Worm (Caenorhabditis elegans) whole organism, early embryonic: ENCODE measurements around the gene his-70.

ENCODE experiments used
- B0310.2 ChIP-seq: sonication (generic microtip); optimal IDR thresholded peaks from 2 replicates; lab custom pipeline; 2016; ENCODE audit warnings: mild to moderate bottlenecking, missing genetic modification characterization, missing compliant biosample characterization
- F13C5.2 ChIP-seq: sonication (generic microtip); optimal IDR thresholded peaks from 2 replicates; lab custom pipeline; 2017; ENCODE audit warnings: mild to moderate bottlenecking, missing genetic modification characterization, inconsistent platforms, missing compliant biosample characterization
- aly-1 ChIP-seq: sonication (generic microtip); optimal IDR thresholded peaks from 2 replicates; lab custom pipeline; 2016; ENCODE audit warnings: missing genetic modification characterization, missing compliant biosample characterization
- ama-1 ChIP-seq: fragments of 150-350 bp; optimal IDR thresholded peaks from 2 replicates; lab custom pipeline; 2014
- ceh-36 ChIP-seq: sonication (generic microtip); optimal IDR thresholded peaks from 2 replicates; lab custom pipeline; 2016; ENCODE audit warnings: missing genetic modification characterization, inconsistent platforms, missing compliant biosample characterization
- ets-7 ChIP-seq: sonication (generic microtip); optimal IDR thresholded peaks from 2 replicates; lab custom pipeline; 2016; ENCODE audit warnings: missing genotype, missing genetic modification characterization, missing compliant biosample characterization
- flt-1 ChIP-seq: fragments of 200-800 bp; sonication (Bioruptor generic); IDR thresholded peaks from 2 replicates; pipeline ENCODE4 v1.3.6; 2022; ENCODE audit warnings: missing genetic modification characterization, missing compliant biosample characterization
- hmg-4 ChIP-seq: fragments of 200-800 bp; sonication (Bioruptor generic); optimal IDR thresholded peaks from 2 replicates; lab custom pipeline; 2018; ENCODE audit warnings: mild to moderate bottlenecking, missing genetic modification characterization, missing compliant biosample characterization
- hnd-1 ChIP-seq: sonication (generic microtip); optimal IDR thresholded peaks from 2 replicates; lab custom pipeline; 2016; ENCODE audit warnings: missing genetic modification characterization, missing compliant biosample characterization
- pes-1 ChIP-seq: fragments of 200-800 bp; sonication (Bioruptor generic); IDR thresholded peaks from 2 replicates; pipeline ENCODE4 v1.3.6; 2022; ENCODE audit warnings: missing genetic modification reagents, missing genetic modification characterization, missing compliant biosample characterization
- sea-1 ChIP-seq: fragments of 200-800 bp; sonication (Bioruptor generic); conservative IDR thresholded peaks from 2 replicates; pipeline ENCODE4 v1.3.6; 2022; ENCODE audit warnings: missing genetic modification characterization, missing compliant biosample characterization
- tbx-37 ChIP-seq: fragments of 200-800 bp; sonication (Bioruptor generic); conservative IDR thresholded peaks from 2 replicates; pipeline ENCODE4 v1.3.6; 2022; ENCODE audit warnings: missing genetic modification reagents, missing genetic modification characterization, missing compliant biosample characterization
- tra-4 ChIP-seq: sonication (generic microtip); optimal IDR thresholded peaks from 2 replicates; lab custom pipeline; 2017; ENCODE audit warnings: missing genetic modification characterization, missing compliant biosample characterization

ce11 chrIII:4096370-4096842 lies 36.5 kb upstream of the his-70 start:
- TF ChIP-seq ama-1 (lab: Kevin White, UChicago) (no peak), ets-7 (tag; lab: Kevin White, UChicago) (no peak), pes-1 (GFP tag; lab: Robert Waterston, UW) (no peak), tra-4 (no peak), ceh-36 (tag; lab: Kevin White, UChicago) (no peak), flt-1 (GFP tag; lab: Robert Waterston, UW) (no peak), aly-1 (no peak), F13C5.2 (tag; lab: Kevin White, UChicago) (no peak), tbx-37 (no peak), sea-1 (GFP tag; lab: Robert Waterston, UW) (no peak), hmg-4 (GFP tag; lab: Kevin White, UChicago) (no peak), B0310.2 (tag; lab: Kevin White, UChicago) (no peak), hnd-1 (tag; lab: Kevin White, UChicago) (no peak)
